Fruit fly (Drosophila melanogaster) whole organism, embryonic: Measurements from ENCODE around the gene CG43799.

Source experiments
- CG11696 ChIP-seq: fragments of 200-800 bp; sonication (Bioruptor generic); IDR thresholded peaks from 2 replicates; pipeline ENCODE4 v1.3.6; 2022; ENCODE audit warnings: missing biosample characterization, missing genetic modification characterization
- CG12769 ChIP-seq: fragments of 200-800 bp; sonication (Bioruptor generic); optimal IDR thresholded peaks from 2 replicates; lab custom pipeline; 2019; ENCODE audit warnings: missing biosample characterization, mild to moderate bottlenecking, missing genetic modification characterization, moderate library complexity
- CG17328 ChIP-seq: fragments of 200-800 bp; sonication (Bioruptor generic); IDR thresholded peaks from 2 replicates; pipeline ENCODE4 v1.3.6; 2022; ENCODE audit warnings: missing biosample characterization, missing genetic modification characterization
- CG17385 ChIP-seq: fragments of 200-800 bp; sonication (Bioruptor generic); optimal IDR thresholded peaks from 3 replicates; lab custom pipeline; 2018; ENCODE audit warnings: missing biosample characterization, mild to moderate bottlenecking, missing genetic modification characterization
- CG3838 ChIP-seq: fragments of 200-800 bp; sonication (Bioruptor generic); optimal IDR thresholded peaks from 3 replicates; lab custom pipeline; 2016; ENCODE audit warnings: missing biosample characterization, missing genetic modification characterization
- CG7786 ChIP-seq: fragments of 200-800 bp; sonication (Bioruptor generic); optimal IDR thresholded peaks from 2 replicates; lab custom pipeline; 2016; ENCODE audit warnings: missing biosample characterization, missing genetic modification characterization
- Dip3 ChIP-seq: fragments of 200-800 bp; sonication (Bioruptor generic); optimal IDR thresholded peaks from 3 replicates; lab custom pipeline; 2016; ENCODE audit warnings: missing biosample characterization, missing genetic modification characterization
- H2.0 ChIP-seq: fragments of 200-800 bp; sonication (Bioruptor generic); IDR thresholded peaks from 2 replicates; pipeline ENCODE4 v1.3.6; 2022; ENCODE audit warnings: missing biosample characterization, missing genetic modification characterization
- Hr51 ChIP-seq, 2 experiments: fragments of 200-800 bp; sonication (Bioruptor generic); optimal IDR thresholded peaks; 2 replicates in 1 of 2; 3 replicates in 1 of 2; lab custom pipeline; 2016 to 2018; ENCODE audit warnings: missing biosample characterization in 2 of 2, missing genetic modification characterization in 2 of 2, mild to moderate bottlenecking in 1 of 2, moderate library complexity in 1 of 2
- MTF-1 ChIP-seq: fragments of 200-800 bp; sonication (Bioruptor generic); optimal IDR thresholded peaks from 2 replicates; lab custom pipeline; 2018; ENCODE audit warnings: missing biosample characterization, mild to moderate bottlenecking, missing genetic modification characterization, borderline replicate concordance
- Med ChIP-seq: fragments of 200-800 bp; sonication (Bioruptor generic); peaks from one replicate; lab custom pipeline; 2016; ENCODE audit warnings: missing biosample characterization, missing genetic modification characterization, mild to moderate bottlenecking, inconsistent platforms, moderate library complexity
- Myb ChIP-seq: fragments of 200-800 bp; sonication (Bioruptor generic); optimal IDR thresholded peaks from 2 replicates; lab custom pipeline; 2016; ENCODE audit warnings: missing biosample characterization, missing genetic modification characterization
- Neu2 ChIP-seq: fragments of 200-800 bp; sonication (Bioruptor generic); optimal IDR thresholded peaks from 3 replicates; lab custom pipeline; 2016; ENCODE audit warnings: missing biosample characterization, missing genetic modification characterization, borderline replicate concordance
- Poxn ChIP-seq: fragments of 200-800 bp; sonication (Bioruptor generic); IDR thresholded peaks from 2 replicates; pipeline ENCODE4 v1.3.6; 2022; ENCODE audit warnings: missing biosample characterization, missing genetic modification characterization
- Rfx ChIP-seq: fragments of 200-800 bp; sonication (Bioruptor generic); IDR thresholded peaks from 2 replicates; pipeline ENCODE4 v1.3.6; 2022; ENCODE audit warnings: missing biosample characterization, missing genetic modification characterization
- Sry-β ChIP-seq: fragments of 200-800 bp; sonication (Bioruptor generic); optimal IDR thresholded peaks from 2 replicates; lab custom pipeline; 2018; ENCODE audit warnings: missing biosample characterization, mild to moderate bottlenecking, missing genetic modification characterization, moderate library complexity
- ash1 ChIP-seq: fragments of 200-800 bp; sonication (Bioruptor generic); optimal IDR thresholded peaks from 2 replicates; lab custom pipeline; 2018; ENCODE audit warnings: missing biosample characterization, mild to moderate bottlenecking, missing genetic modification characterization
- bbx ChIP-seq: fragments of 200-800 bp; sonication (Bioruptor generic); IDR thresholded peaks from 2 replicates; pipeline ENCODE4 v1.3.6; 2022; ENCODE audit warnings: missing biosample characterization, missing genetic modification characterization; ENCODE audit not compliant: partially characterized antibody
- bigmax ChIP-seq: fragments of 200-800 bp; sonication (Bioruptor generic); optimal IDR thresholded peaks from 2 replicates; lab custom pipeline; 2018; ENCODE audit warnings: missing biosample characterization, mild to moderate bottlenecking, missing genetic modification characterization
- crc ChIP-seq: fragments of 200-800 bp; sonication (Bioruptor generic); optimal IDR thresholded peaks from 2 replicates; lab custom pipeline; 2016; ENCODE audit warnings: missing biosample characterization, missing genetic modification characterization
- croc ChIP-seq: fragments of 200-800 bp; sonication (Bioruptor generic); conservative IDR thresholded peaks from 3 replicates; pipeline ENCODE4 v1.3.6; 2022; ENCODE audit warnings: missing biosample characterization, missing genetic modification characterization
- cwo ChIP-seq: fragments of 200-800 bp; sonication (Bioruptor generic); optimal IDR thresholded peaks from 3 replicates; lab custom pipeline; 2017; ENCODE audit warnings: missing biosample characterization, missing genetic modification characterization, mild to moderate bottlenecking, moderate library complexity, missing genetic modification reagents
- dysf ChIP-seq: fragments of 200-800 bp; sonication (Bioruptor generic); IDR thresholded peaks from 3 replicates; pipeline ENCODE4 v1.3.6; 2022; ENCODE audit warnings: missing biosample characterization, missing genetic modification characterization
- ewg ChIP-seq: fragments of 200-800 bp; sonication (Bioruptor generic); optimal IDR thresholded peaks from 3 replicates; lab custom pipeline; 2017; ENCODE audit warnings: mild to moderate bottlenecking, missing biosample characterization, missing genetic modification reagents, missing genetic modification characterization
- gcm2 ChIP-seq: fragments of 200-800 bp; sonication (Bioruptor generic); optimal IDR thresholded peaks from 2 replicates; lab custom pipeline; 2016; ENCODE audit warnings: missing biosample characterization, missing genetic modification characterization
- gsb ChIP-seq: fragments of 200-800 bp; sonication (Bioruptor generic); IDR thresholded peaks from 2 replicates; pipeline ENCODE4 v1.3.6; 2022; ENCODE audit warnings: missing biosample characterization, missing genetic modification characterization
- lilli ChIP-seq: fragments of 200-800 bp; sonication (Bioruptor generic); optimal IDR thresholded peaks from 3 replicates; lab custom pipeline; 2016; ENCODE audit warnings: missing biosample characterization, missing genetic modification characterization
- nom ChIP-seq: fragments of 200-800 bp; sonication (Bioruptor generic); optimal IDR thresholded peaks from 2 replicates; lab custom pipeline; 2017; ENCODE audit warnings: missing biosample characterization, missing genetic modification characterization, mild to moderate bottlenecking, moderate library complexity, missing genetic modification reagents
- onecut ChIP-seq: fragments of 200-800 bp; sonication (Bioruptor generic); IDR thresholded peaks from 2 replicates; pipeline ENCODE4 v1.3.6; 2022; ENCODE audit warnings: missing biosample characterization, missing genetic modification characterization
- peb ChIP-seq: fragments of 200-800 bp; sonication (Bioruptor generic); IDR thresholded peaks from 2 replicates; pipeline ENCODE4 v1.3.6; 2022; ENCODE audit warnings: missing biosample characterization, missing genetic modification characterization
- pum ChIP-seq: fragments of 200-800 bp; sonication (Bioruptor generic); optimal IDR thresholded peaks from 2 replicates; lab custom pipeline; 2016; ENCODE audit warnings: missing biosample characterization, missing genetic modification characterization
- row ChIP-seq: fragments of 200-800 bp; sonication (Bioruptor generic); IDR thresholded peaks from 3 replicates; pipeline ENCODE4 v1.3.6; 2022; ENCODE audit warnings: missing biosample characterization, missing genetic modification characterization
- sd ChIP-seq: fragments of 200-800 bp; sonication (Bioruptor generic); optimal IDR thresholded peaks from 3 replicates; lab custom pipeline; 2018; ENCODE audit warnings: missing biosample characterization, mild to moderate bottlenecking, missing genetic modification characterization, moderate library complexity
- sens ChIP-seq: fragments of 200-800 bp; sonication (Bioruptor generic); peaks from one replicate; lab custom pipeline; 2016; ENCODE audit warnings: missing biosample characterization, missing genetic modification characterization
- sug ChIP-seq: fragments of 200-800 bp; optimal IDR thresholded peaks from 2 replicates; lab custom pipeline; 2019; ENCODE audit warnings: missing biosample characterization, mild to moderate bottlenecking, missing genetic modification characterization, moderate library complexity
- tio ChIP-seq: fragments of 200-800 bp; sonication (Bioruptor generic); optimal IDR thresholded peaks from 2 replicates; lab custom pipeline; 2017; ENCODE audit warnings: missing biosample characterization, missing genetic modification characterization, inconsistent platforms
- unpg ChIP-seq: fragments of 200-800 bp; sonication (Bioruptor generic); optimal IDR thresholded peaks from 3 replicates; lab custom pipeline; 2018; ENCODE audit warnings: missing biosample characterization, mild to moderate bottlenecking, missing genetic modification characterization, moderate library complexity

Gene CG43799

DNA sequence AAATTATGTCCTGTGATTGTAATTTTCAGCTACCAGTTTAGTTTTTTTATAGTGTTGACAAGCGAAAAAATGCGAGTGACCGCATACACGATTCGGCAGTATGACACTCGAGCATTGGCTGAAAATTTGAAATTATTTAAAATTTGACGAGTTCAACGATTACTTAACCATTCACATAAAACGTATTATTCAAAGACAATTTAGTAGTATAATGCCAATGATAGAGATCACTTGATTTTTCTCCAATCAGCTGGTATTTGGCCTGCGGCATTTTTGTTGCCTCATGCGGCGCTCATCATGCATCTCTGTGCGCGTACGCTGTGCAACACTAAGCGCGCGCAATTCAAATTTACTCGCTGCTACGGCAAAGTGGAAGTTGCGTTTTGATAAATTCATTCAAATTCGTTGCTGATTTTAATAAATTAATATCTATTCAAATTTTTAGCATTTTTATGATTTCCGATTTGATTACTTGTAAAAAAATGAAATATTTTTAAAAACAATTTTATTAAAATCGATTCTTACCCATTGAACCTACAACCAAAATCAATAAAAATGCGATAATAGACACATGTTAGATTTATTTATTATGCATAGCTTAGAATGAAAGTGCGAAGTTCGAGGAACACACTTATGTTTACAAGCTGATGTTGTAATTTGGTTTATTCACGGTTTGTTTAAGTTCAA lies 33.0 kb upstream of the CG43799 start, which contains the start of gene CG4497 (continued):
- peak; percentile 89 for TF ChIP-seq ewg (GFP tag; lab: Kevin White, UChicago)
- TF ChIP-seq lilli (GFP tag; lab: Kevin White, UChicago), result peak; percentile 95
- peak; percentile 58 for TF ChIP-seq crc
- TF ChIP-seq tio (GFP tag; lab: Kevin White, UChicago), result peak; percentile 90
- peak; percentile 51; the same call in 1 of the 2 replicates for TF ChIP-seq CG11696 (GFP tag; lab: Robert Waterston, UW)
- peak; percentile 87 for TF ChIP-seq CG17328 (GFP tag; lab: Robert Waterston, UW)
- peak; percentile 44 for TF ChIP-seq CG3838
- peak; percentile 99 for TF ChIP-seq Med (GFP tag; lab: Kevin White, UChicago)
- TF ChIP-seq gsb, result peak; percentile 86
- TF ChIP-seq pum, result peak; percentile 95
- TF ChIP-seq CG17385, result peak; percentile 80
- TF ChIP-seq bbx (GFP tag; lab: Robert Waterston, UW), result 0 out of 2 replicates have a peak, but pooled peaks have one; percentile 44
- peak; percentile 82 for TF ChIP-seq Poxn
- peak; percentile 1 for TF ChIP-seq MTF-1 (GFP tag; lab: Kevin White, UChicago)
- peak; percentile 82 for TF ChIP-seq Sry-β (GFP tag; lab: Kevin White, UChicago)
- TF ChIP-seq H2.0 (GFP tag; lab: Robert Waterston, UW), result peak; percentile 95
- peak; percentile 97 for TF ChIP-seq Rfx (GFP tag; lab: Robert Waterston, UW)
- TF ChIP-seq cwo (GFP tag; lab: Kevin White, UChicago), result peak; percentile 57
- peak; percentile 97 for TF ChIP-seq CG7786 (GFP tag; lab: Kevin White, UChicago)
- TF ChIP-seq, all 482 proteins: peak for 445

DNA sequence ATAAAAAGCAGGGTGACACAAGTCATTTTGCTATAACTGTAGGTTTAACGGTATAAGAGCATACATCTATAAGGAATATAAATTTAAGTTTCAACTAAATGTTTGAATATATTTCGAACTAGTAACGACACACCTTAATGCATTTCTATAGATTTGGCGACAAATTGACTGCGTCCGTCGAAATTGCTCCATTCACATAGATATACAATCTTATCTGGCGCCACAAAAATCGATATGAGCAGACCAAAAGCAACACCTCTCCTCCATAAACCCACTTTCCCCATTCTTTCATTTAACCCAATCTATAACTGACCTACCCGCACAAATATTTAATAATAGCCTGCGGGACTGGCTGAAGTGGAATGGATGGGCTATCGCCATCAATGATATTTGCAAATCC lies 28.9 kb upstream of the CG43799 start:
- TF ChIP-seq Hr51 (GFP tag; optimal IDR thresholded peaks at IDR 0.05; lab: Kevin White, UChicago) (peak in 1 of 2 experiments; percentile 15), peb (no peak), CG12769 (peak; percentile 12), Neu2 (no peak), gcm2 (GFP tag; lab: Kevin White, UChicago) (no peak), croc (GFP tag; lab: Robert Waterston, UW) (no peak), H2.0 (GFP tag; lab: Robert Waterston, UW) (no peak), row (GFP tag; lab: Robert Waterston, UW) (0 out of 3 replicates have a peak, but pooled peaks have one; percentile 8), sug (tag; lab: Kevin White, UChicago) (no peak), dysf (GFP tag; lab: Robert Waterston, UW) (0 out of 3 replicates have a peak, but pooled peaks have one; percentile 14), crc (no peak), sens (GFP tag; lab: Kevin White, UChicago) (peak; percentile 50), onecut (peak; percentile 74), Myb (no peak), ash1 (GFP tag; lab: Kevin White, UChicago) (no peak), Dip3 (GFP tag; lab: Kevin White, UChicago) (no peak), unpg (GFP tag; lab: Kevin White, UChicago) (peak; percentile 2), Med (GFP tag; lab: Kevin White, UChicago) (peak; percentile 42), sd (tag; lab: Kevin White, UChicago) (no peak), bigmax (GFP tag; lab: Kevin White, UChicago) (no peak), nom (no peak)
- TF ChIP-seq, all 482 proteins: peak for 8
